Fruit fly (Drosophila melanogaster) whole organism: ENCODE results near the gene CG15514.

Experiments
- Dll ChIP-seq: fragments of >200 bp; optimal IDR thresholded peaks from 2 replicates; lab custom pipeline; 2017
- usp ChIP-seq: fragments of >200 bp; optimal IDR thresholded peaks from 2 replicates; lab custom pipeline; 2017; ENCODE audit warnings: missing biosample characterization, missing genetic modification characterization, mixed read lengths

DNA sequence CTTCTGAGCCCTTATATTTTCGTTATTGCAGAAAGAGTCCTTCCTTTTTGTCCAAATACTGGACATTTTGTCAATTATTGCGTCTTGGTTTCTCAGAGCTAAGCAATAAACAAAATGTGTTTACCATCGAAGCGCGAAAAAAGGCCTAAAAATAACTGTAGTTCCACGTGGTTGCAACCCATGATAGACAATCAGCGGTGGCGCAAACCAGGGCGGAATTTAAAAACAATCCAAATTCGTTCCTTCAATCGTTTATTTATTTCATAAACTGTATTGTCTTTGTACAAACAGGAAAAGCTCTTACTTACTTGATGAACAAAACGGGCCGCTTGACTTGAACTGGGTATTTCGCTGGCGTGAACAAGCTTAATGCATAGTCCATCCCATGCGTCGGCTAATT is 2.5 kb downstream of the CG15514 start, which contains the start of gene CG7824:
- TF ChIP-seq Dll (no peak), usp (GFP tag; lab: Kevin White, UChicago) (no peak)
